Fruit fly (Drosophila melanogaster): ENCODE data around the gene CG10958.
A peak's percentile ranks its signal among the peaks of the same experiment; 100 is the strongest.

CG10958 gene

dm6 chrX:8131693-8132313 lies at the start of gene CG10958 (continued):
- TF ChIP-seq insv (GFP tag; optimal IDR thresholded peaks at IDR 0.05) (peak in 1 of 2 experiments; percentile 42), slou (GFP tag; optimal IDR thresholded peaks at IDR 0.05) (no peak), btn (GFP tag; optimal IDR thresholded peaks at IDR 0.05) (no peak), z (GFP tag; IDR thresholded peaks at IDR 0.05) (no peak), D (optimal IDR thresholded peaks at IDR 0.05) (no peak), D (GFP tag; optimal IDR thresholded peaks at IDR 0.05) (peak; percentile 16), Sry-β (GFP tag; optimal IDR thresholded peaks at IDR 0.05) (peak; percentile 85), klu (GFP tag; IDR thresholded peaks at IDR 0.05) (no peak), CG4617 (GFP tag; optimal IDR thresholded peaks at IDR 0.05; ENCODE audit: borderline replicate concordance) (peak; percentile 24), Taf1 (GFP tag; IDR thresholded peaks at IDR 0.05) (no peak), CG2712 (tag; optimal IDR thresholded peaks at IDR 0.05) (peak; percentile 68), aop (GFP tag; IDR thresholded peaks at IDR 0.05) (no peak), sqz (GFP tag; optimal IDR thresholded peaks at IDR 0.05) (no peak), Spps (tag; optimal IDR thresholded peaks at IDR 0.05) (no peak), vnd (GFP tag; IDR thresholded peaks at IDR 0.05; ENCODE audit: partially characterized antibody) (no peak), en (GFP tag; optimal IDR thresholded peaks at IDR 0.05) (no peak), schlank (tag; optimal IDR thresholded peaks at IDR 0.05) (no peak), CG6813 (GFP tag; optimal IDR thresholded peaks at IDR 0.05) (no peak), CG3065 (GFP tag; optimal IDR thresholded peaks at IDR 0.05) (peak; percentile 36), grau (tag; optimal IDR thresholded peaks at IDR 0.05) (peak; percentile 59), CG11093 (GFP tag; IDR thresholded peaks at IDR 0.05) (no peak), CG15011 (GFP tag; optimal IDR thresholded peaks at IDR 0.05) (no peak), CG14014 (GFP tag; IDR thresholded peaks at IDR 0.05) (no peak; the same call in 1 of the 2 replicates), dmrt11E (tag; optimal IDR thresholded peaks at IDR 0.05) (peak; percentile 33), Pdp1 (GFP tag; optimal IDR thresholded peaks at IDR 0.05) (peak; percentile 40 to 42), ranshi (GFP tag; IDR thresholded peaks at IDR 0.05) (no peak), crol (GFP tag; IDR thresholded peaks at IDR 0.05) (no peak), CG15696 (tag; optimal IDR thresholded peaks at IDR 0.05) (peak; percentile 35), Scr (GFP tag; IDR thresholded peaks at IDR 0.05; ENCODE audit: partially characterized antibody) (peak; percentile 31; the same call in 1 of the 2 replicates), CG6175 (GFP tag; IDR thresholded peaks at IDR 0.05) (no peak), sr (GFP tag; IDR thresholded peaks at IDR 0.05) (no peak), Xrp1 (GFP tag; IDR thresholded peaks at IDR 0.05) (peak; percentile 70), jigr1 (GFP tag; IDR thresholded peaks at IDR 0.05) (no peak), Ravus (GFP tag; IDR thresholded peaks at IDR 0.05) (no peak), NC2β (GFP tag; optimal IDR thresholded peaks at IDR 0.05) (no peak), CG17802 (tag; optimal IDR thresholded peaks at IDR 0.05) (no peak), CG1024 (GFP tag; IDR thresholded peaks at IDR 0.05) (no peak), CG17359 (tag; optimal IDR thresholded peaks at IDR 0.05) (peak; percentile 49), caup (GFP tag; optimal IDR thresholded peaks at IDR 0.05; ENCODE audit: severe bottlenecking) (peak; percentile 56), her (GFP tag; optimal IDR thresholded peaks at IDR 0.05) (no peak), CG16779 (GFP tag; IDR thresholded peaks at IDR 0.05) (no peak), gcm (GFP tag; optimal IDR thresholded peaks at IDR 0.05) (peak; percentile 39), wdn (GFP tag; IDR thresholded peaks at IDR 0.05) (0 out of 2 replicates have a peak, but pooled peaks have one; percentile 27), bigmax (GFP tag; optimal IDR thresholded peaks at IDR 0.05) (no peak), NK7.1 (GFP tag; optimal IDR thresholded peaks at IDR 0.05) (no peak), exex (tag; optimal IDR thresholded peaks at IDR 0.05) (peak; percentile 30), CG11560 (tag; IDR thresholded peaks at IDR 0.05) (no peak), sim (GFP tag; IDR thresholded peaks at IDR 0.05) (0 out of 2 replicates have a peak, but pooled peaks have one; percentile 10), CG12219 (GFP tag; optimal IDR thresholded peaks at IDR 0.05) (no peak), CG5953 (GFP tag; IDR thresholded peaks at IDR 0.05) (no peak), chm (GFP tag; IDR thresholded peaks at IDR 0.05) (no peak)

All from whole organism, embryonic.